Fruit fly (Drosophila melanogaster): ENCODE data around the gene trp.

The trp gene

dm6 chr3R:29894393-29894792 is 25.7 kb downstream of the trp start (continued):
- TF ChIP-seq crc (GFP tag; optimal IDR thresholded peaks at IDR 0.05) (peak; percentile 39), Hr3 (GFP tag; optimal IDR thresholded peaks at IDR 0.05) (peak; percentile 29), CG9215 (GFP tag; IDR thresholded peaks at IDR 0.05) (peak; percentile 70), CG8765 (GFP tag; IDR thresholded peaks at IDR 0.05) (no peak), CG30020 (tag; optimal IDR thresholded peaks at IDR 0.05) (no peak), CG12769 (tag; optimal IDR thresholded peaks at IDR 0.05) (no peak), ase (GFP tag; IDR thresholded peaks at IDR 0.05) (0 out of 3 replicates have a peak, but pooled peaks have one; percentile 54), NFAT (GFP tag; IDR thresholded peaks at IDR 0.05) (peak; percentile 32; the same call in 1 of the 2 replicates), CG17359 (tag; optimal IDR thresholded peaks at IDR 0.05) (peak; percentile 61), CG7786 (GFP tag; optimal IDR thresholded peaks at IDR 0.05) (peak; percentile 33), luna (GFP tag; optimal IDR thresholded peaks at IDR 0.05) (no peak), Mad (GFP tag; optimal IDR thresholded peaks at IDR 0.05) (no peak), gcm (GFP tag; optimal IDR thresholded peaks at IDR 0.05) (peak; percentile 5), jigr1 (GFP tag; IDR thresholded peaks at IDR 0.05) (no peak), chm (GFP tag; IDR thresholded peaks at IDR 0.05) (no peak), gcm2 (GFP tag; optimal IDR thresholded peaks at IDR 0.05) (no peak), tin (GFP tag; optimal IDR thresholded peaks at IDR 0.05) (peak; percentile 11), salm (tag; optimal IDR thresholded peaks at IDR 0.05) (peak; percentile 48), CG11093 (GFP tag; IDR thresholded peaks at IDR 0.05) (peak; percentile 35; the same call in 1 of the 3 replicates), slbo (GFP tag; IDR thresholded peaks at IDR 0.05) (peak; percentile 73), p53 (GFP tag; optimal IDR thresholded peaks at IDR 0.05) (no peak), B-H2 (GFP tag; optimal IDR thresholded peaks at IDR 0.05) (no peak), Doc2 (GFP tag; IDR thresholded peaks at IDR 0.05) (no peak), CG3847 (GFP tag; IDR thresholded peaks at IDR 0.05) (peak; percentile 67), rib (GFP tag; IDR thresholded peaks at IDR 0.05) (no peak), CG13123 (GFP tag; optimal IDR thresholded peaks at IDR 0.05) (no peak), CG15073 (GFP tag; optimal IDR thresholded peaks at IDR 0.05) (no peak), grau (tag; optimal IDR thresholded peaks at IDR 0.05) (peak; percentile 79), Vsx1 (GFP tag; optimal IDR thresholded peaks at IDR 0.05) (peak; percentile 19), wdn (GFP tag; IDR thresholded peaks at IDR 0.05) (peak; percentile 27; the same call in 1 of the 2 replicates), Lpt (GFP tag; optimal IDR thresholded peaks at IDR 0.05) (no peak), CrebB (tag; optimal IDR thresholded peaks at IDR 0.05) (no peak), CG31365 (tag; optimal IDR thresholded peaks at IDR 0.05) (peak; percentile 9), CG6689 (GFP tag; IDR thresholded peaks at IDR 0.05) (peak; percentile 53; the same call in 1 of the 2 replicates), CG1024 (GFP tag; IDR thresholded peaks at IDR 0.05) (no peak), Lim3 (GFP tag; IDR thresholded peaks at IDR 0.05) (no peak), trh (GFP tag; optimal IDR thresholded peaks at IDR 0.05) (no peak), CG1647 (GFP tag; optimal IDR thresholded peaks at IDR 0.05) (no peak), peb (GFP tag; IDR thresholded peaks at IDR 0.05) (no peak), Jarid2 (GFP tag; optimal IDR thresholded peaks at IDR 0.05) (no peak), CG18764 (GFP tag; optimal IDR thresholded peaks at IDR 0.05) (no peak), HLH4C (GFP tag; IDR thresholded peaks at IDR 0.05; ENCODE audit: partially characterized antibody) (no peak), CG12299 (tag; optimal IDR thresholded peaks at IDR 0.05) (peak; percentile 6), YL-1 (GFP tag; optimal IDR thresholded peaks at IDR 0.05) (no peak), CG7556 (GFP tag; optimal IDR thresholded peaks at IDR 0.05) (peak; percentile 50), CG6175 (GFP tag; IDR thresholded peaks at IDR 0.05) (0 out of 3 replicates have a peak, but pooled peaks have one; percentile 24), Oli (tag; optimal IDR thresholded peaks at IDR 0.05) (peak; percentile 73), HmgD (GFP tag; optimal IDR thresholded peaks at IDR 0.05) (no peak), bab2 (GFP tag; optimal IDR thresholded peaks at IDR 0.05) (peak; percentile 21), CG7987 (GFP tag; optimal IDR thresholded peaks at IDR 0.05) (no peak), pzg (GFP tag; optimal IDR thresholded peaks at IDR 0.05) (no peak), ken (GFP tag; IDR thresholded peaks at IDR 0.05) (no peak), repo (GFP tag; optimal IDR thresholded peaks at IDR 0.05) (no peak)
